Fruit fly (Drosophila melanogaster) whole organism, prepupa: ENCODE measurements around the gene CG15021.

Source experiments
- Blimp-1 ChIP-seq: fragments of 200-800 bp; sonication (Bioruptor generic); optimal IDR thresholded peaks from 3 replicates; lab custom pipeline; 2017; ENCODE audit warnings: missing biosample characterization, missing genetic modification characterization, mild to moderate bottlenecking, moderate library complexity, missing genetic modification reagents
- CG10631 ChIP-seq: fragments of 200-800 bp; sonication (Bioruptor generic); optimal IDR thresholded peaks from 2 replicates; lab custom pipeline; 2016; ENCODE audit warnings: missing biosample characterization, missing genetic modification characterization
- CG10669 ChIP-seq: fragments of 200-800 bp; sonication (Bioruptor generic); optimal IDR thresholded peaks from 3 replicates; lab custom pipeline; 2018; ENCODE audit warnings: missing biosample characterization, mild to moderate bottlenecking, missing genetic modification characterization, moderate library complexity
- CG11294 ChIP-seq: fragments of 200-800 bp; sonication (Bioruptor generic); IDR thresholded peaks from 2 replicates; pipeline ENCODE4 v1.3.6; 2022; ENCODE audit warnings: missing biosample characterization, missing genetic modification characterization
- CG11762 ChIP-seq: fragments of 200-800 bp; sonication (Bioruptor generic); optimal IDR thresholded peaks from 3 replicates; lab custom pipeline; 2016; ENCODE audit warnings: missing biosample characterization, missing genetic modification characterization; ENCODE audit not compliant: insufficient read depth
- CG11902 ChIP-seq: fragments of 200-800 bp; sonication (Bioruptor generic); optimal IDR thresholded peaks from 3 replicates; lab custom pipeline; 2016; ENCODE audit warnings: missing biosample characterization, missing genetic modification characterization
- CG15336 ChIP-seq: fragments of 200-800 bp; sonication (Bioruptor generic); IDR thresholded peaks from 2 replicates; pipeline ENCODE4 v1.3.6; 2022; ENCODE audit warnings: missing biosample characterization, missing genetic modification characterization
- CG16779 ChIP-seq: fragments of 200-800 bp; sonication (Bioruptor generic); optimal IDR thresholded peaks from 3 replicates; lab custom pipeline; 2017; ENCODE audit warnings: missing biosample characterization, mild to moderate bottlenecking, missing genetic modification characterization
- CG3032 ChIP-seq: fragments of 200-800 bp; optimal IDR thresholded peaks from 2 replicates; lab custom pipeline; 2019; ENCODE audit warnings: missing biosample characterization, mild to moderate bottlenecking, missing genetic modification characterization, moderate library complexity
- CG31627 ChIP-seq: fragments of 200-800 bp; sonication (Bioruptor generic); optimal IDR thresholded peaks from 3 replicates; lab custom pipeline; 2016; ENCODE audit warnings: missing biosample characterization, missing genetic modification characterization
- CG32006 ChIP-seq: fragments of 200-800 bp; sonication (Bioruptor generic); optimal IDR thresholded peaks from 3 replicates; lab custom pipeline; 2017; ENCODE audit warnings: missing biosample characterization, mild to moderate bottlenecking, missing genetic modification characterization
- CG34406 ChIP-seq: fragments of 200-800 bp; sonication (Bioruptor generic); optimal IDR thresholded peaks from 3 replicates; lab custom pipeline; 2016; ENCODE audit warnings: missing biosample characterization, missing genetic modification characterization
- CG4318 ChIP-seq: fragments of 200-800 bp; sonication (Bioruptor generic); optimal IDR thresholded peaks from 3 replicates; lab custom pipeline; 2017; ENCODE audit warnings: missing biosample characterization, mild to moderate bottlenecking, missing genetic modification characterization
- CG6163 ChIP-seq: fragments of 200-800 bp; sonication (Bioruptor generic); IDR thresholded peaks from 3 replicates; pipeline ENCODE4 v1.3.6; 2022; ENCODE audit warnings: missing biosample characterization, missing genetic modification characterization
- CG6276 ChIP-seq: fragments of 200-800 bp; sonication (Bioruptor generic); optimal IDR thresholded peaks from 2 replicates; lab custom pipeline; 2017; ENCODE audit warnings: missing biosample characterization, mild to moderate bottlenecking, missing genetic modification characterization
- CG6792 ChIP-seq: fragments of 200-800 bp; sonication (Bioruptor generic); optimal IDR thresholded peaks from 3 replicates; lab custom pipeline; 2016; ENCODE audit warnings: missing biosample characterization, missing genetic modification characterization
- CG6808 ChIP-seq: fragments of 200-800 bp; sonication (Bioruptor generic); optimal IDR thresholded peaks from 3 replicates; lab custom pipeline; 2017; ENCODE audit warnings: missing biosample characterization, missing genetic modification characterization, mild to moderate bottlenecking, moderate library complexity, missing genetic modification reagents
- CG6854 ChIP-seq: fragments of 200-800 bp; sonication (Bioruptor generic); optimal IDR thresholded peaks from 2 replicates; lab custom pipeline; 2017; ENCODE audit warnings: missing biosample characterization, mild to moderate bottlenecking, missing genetic modification characterization
- CG8119 ChIP-seq: fragments of 200-800 bp; sonication (Bioruptor generic); IDR thresholded peaks from 3 replicates; pipeline ENCODE4 v1.3.6; 2022; ENCODE audit warnings: missing biosample characterization, missing genetic modification characterization
- CG8319 ChIP-seq: fragments of 200-800 bp; sonication (Bioruptor generic); optimal IDR thresholded peaks from 3 replicates; lab custom pipeline; 2016; ENCODE audit warnings: missing biosample characterization, missing genetic modification characterization
- CG8632 ChIP-seq: fragments of 200-800 bp; sonication (Bioruptor generic); optimal IDR thresholded peaks from 3 replicates; lab custom pipeline; 2016; ENCODE audit warnings: missing biosample characterization, missing genetic modification characterization
- CG9139 ChIP-seq: fragments of 200-800 bp; sonication (Bioruptor generic); optimal IDR thresholded peaks from 3 replicates; lab custom pipeline; 2017; ENCODE audit warnings: missing biosample characterization, mild to moderate bottlenecking, missing genetic modification characterization
- Eip75B ChIP-seq: fragments of 200-800 bp; sonication (Bioruptor generic); optimal IDR thresholded peaks from 3 replicates; lab custom pipeline; 2016; ENCODE audit warnings: missing biosample characterization, missing genetic modification characterization
- Eip93F ChIP-seq: fragments of 200-800 bp; sonication (Bioruptor generic); optimal IDR thresholded peaks from 2 replicates; lab custom pipeline; 2016; ENCODE audit warnings: missing biosample characterization, mild to moderate bottlenecking, missing genetic modification characterization
- Ets21C ChIP-seq: fragments of 200-800 bp; sonication (Bioruptor generic); optimal IDR thresholded peaks from 3 replicates; lab custom pipeline; 2016; ENCODE audit warnings: missing biosample characterization, missing genetic modification characterization
- Ets96B ChIP-seq: fragments of 200-800 bp; optimal IDR thresholded peaks from 2 replicates; lab custom pipeline; 2019; ENCODE audit warnings: missing biosample characterization, mild to moderate bottlenecking, missing genetic modification characterization, moderate library complexity
- Gug ChIP-seq: fragments of 200-800 bp; sonication (Bioruptor generic); IDR thresholded peaks from 2 replicates; pipeline ENCODE4 v1.3.6; 2022; ENCODE audit warnings: missing biosample characterization, missing genetic modification characterization
- Hr38 ChIP-seq: sonication (Bioruptor generic); optimal IDR thresholded peaks from 2 replicates; lab custom pipeline; 2016; ENCODE audit warnings: missing biosample characterization, missing genetic modification characterization
- Hr39 ChIP-seq: fragments of 200-800 bp; sonication (Bioruptor generic); optimal IDR thresholded peaks from 2 replicates; lab custom pipeline; 2016; ENCODE audit warnings: missing biosample characterization, missing genetic modification characterization
- Hr4 ChIP-seq: fragments of 200-800 bp; sonication (Bioruptor generic); optimal IDR thresholded peaks from 3 replicates; lab custom pipeline; 2016; ENCODE audit warnings: missing biosample characterization, missing genetic modification characterization
- Lpt ChIP-seq: fragments of 200-800 bp; sonication (Bioruptor generic); optimal IDR thresholded peaks from 3 replicates; lab custom pipeline; 2016; ENCODE audit warnings: missing biosample characterization, missing genetic modification characterization
- OdsH ChIP-seq: fragments of 200-800 bp; sonication (Bioruptor generic); optimal IDR thresholded peaks from 3 replicates; lab custom pipeline; 2016; ENCODE audit warnings: missing biosample characterization, missing genetic modification characterization
- Smox ChIP-seq: fragments of 200-800 bp; sonication (Bioruptor generic); optimal IDR thresholded peaks from 3 replicates; lab custom pipeline; 2016; ENCODE audit warnings: missing biosample characterization, missing genetic modification characterization
- Sox14 ChIP-seq: fragments of 200-800 bp; sonication (Bioruptor generic); optimal IDR thresholded peaks from 3 replicates; lab custom pipeline; 2016; ENCODE audit warnings: missing biosample characterization, missing genetic modification characterization
- Sox15 ChIP-seq: fragments of 200-800 bp; sonication (Bioruptor generic); optimal IDR thresholded peaks from 3 replicates; lab custom pipeline; 2016; ENCODE audit warnings: missing biosample characterization, missing genetic modification characterization
- achi ChIP-seq: fragments of 200-800 bp; sonication (Bioruptor generic); optimal IDR thresholded peaks from 3 replicates; lab custom pipeline; 2016; ENCODE audit warnings: missing biosample characterization, missing genetic modification characterization
- acj6 ChIP-seq: fragments of 200-800 bp; sonication (Bioruptor generic); optimal IDR thresholded peaks from 3 replicates; lab custom pipeline; 2016; ENCODE audit warnings: missing biosample characterization, missing genetic modification characterization
- dac ChIP-seq: fragments of 200-800 bp; sonication (Bioruptor generic); optimal IDR thresholded peaks from 2 replicates; lab custom pipeline; 2017; ENCODE audit warnings: missing biosample characterization, mild to moderate bottlenecking, missing genetic modification characterization
- dsx ChIP-seq: fragments of 200-800 bp; optimal IDR thresholded peaks from 3 replicates; lab custom pipeline; 2019; ENCODE audit warnings: missing biosample characterization, mild to moderate bottlenecking, missing genetic modification characterization, moderate library complexity; ENCODE audit not compliant: poor library complexity, severe bottlenecking
- eg ChIP-seq: fragments of 200-800 bp; sonication (Bioruptor generic); IDR thresholded peaks from 3 replicates; pipeline ENCODE4 v1.3.6; 2022; ENCODE audit warnings: missing biosample characterization, missing genetic modification characterization
- fd59A ChIP-seq: fragments of 200-800 bp; sonication (Bioruptor generic); optimal IDR thresholded peaks from 2 replicates; lab custom pipeline; 2017; ENCODE audit warnings: missing biosample characterization, mild to moderate bottlenecking, missing genetic modification characterization, missing genetic modification reagents
- fd85E ChIP-seq: fragments of 200-800 bp; sonication (Bioruptor generic); optimal IDR thresholded peaks from 3 replicates; lab custom pipeline; 2016; ENCODE audit warnings: missing biosample characterization, missing genetic modification characterization
- lz ChIP-seq: fragments of 200-800 bp; sonication (Bioruptor generic); optimal IDR thresholded peaks from 3 replicates; lab custom pipeline; 2016; ENCODE audit warnings: missing biosample characterization, missing genetic modification characterization
- net ChIP-seq: fragments of 200-800 bp; sonication (Bioruptor generic); optimal IDR thresholded peaks from 3 replicates; lab custom pipeline; 2016; ENCODE audit warnings: missing biosample characterization, missing genetic modification characterization
- pdm3 ChIP-seq: fragments of 200-800 bp; sonication (Bioruptor generic); optimal IDR thresholded peaks from 3 replicates; lab custom pipeline; 2016; ENCODE audit warnings: missing biosample characterization, missing genetic modification characterization
- salr ChIP-seq, 2 experiments: fragments of 200-800 bp; sonication (Bioruptor generic); optimal IDR thresholded peaks; 3 replicates each; lab custom pipeline; 2016 to 2018; ENCODE audit warnings: missing biosample characterization in 2 of 2, missing genetic modification characterization in 2 of 2, mild to moderate bottlenecking in 1 of 2
- spab ChIP-seq: fragments of 200-800 bp; sonication (Bioruptor generic); optimal IDR thresholded peaks from 2 replicates; lab custom pipeline; 2017; ENCODE audit warnings: missing biosample characterization, mild to moderate bottlenecking, missing genetic modification characterization, missing genetic modification reagents
- svp ChIP-seq: fragments of 200-800 bp; sonication (Bioruptor generic); peaks from one replicate; lab custom pipeline; 2016; ENCODE audit warnings: missing biosample characterization, missing genetic modification characterization
- vri ChIP-seq: fragments of 200-800 bp; sonication (Bioruptor generic); optimal IDR thresholded peaks from 3 replicates; lab custom pipeline; 2016; ENCODE audit warnings: missing biosample characterization, mild to moderate bottlenecking, missing genetic modification characterization

Gene CG15021

dm6 chr3L:4392851-4393250 is 43.7 kb upstream of the CG15021 start (continued):
- TF ChIP-seq salr (GFP tag; optimal IDR thresholded peaks at IDR 0.05; lab: Kevin White, UChicago): no peak
- TF ChIP-seq dsx: no peak
- peak; percentile 23 for TF ChIP-seq achi
- TF ChIP-seq CG34406: no peak
- no peak for TF ChIP-seq fd59A (GFP tag; lab: Kevin White, UChicago)
- TF ChIP-seq CG11902 (GFP tag; lab: Kevin White, UChicago): no peak
- TF ChIP-seq Hr39 (GFP tag; lab: Kevin White, UChicago): no peak
- TF ChIP-seq CG8319: no peak
- TF ChIP-seq CG11762: peak; percentile 1
- no peak for TF ChIP-seq Sox15
- no peak for TF ChIP-seq CG6792 (GFP tag; lab: Kevin White, UChicago)
- no peak for TF ChIP-seq Ets96B
- TF ChIP-seq CG31627 (GFP tag; lab: Kevin White, UChicago): no peak
- TF ChIP-seq CG6163 (GFP tag; lab: Robert Waterston, UW): peak; percentile 73
- TF ChIP-seq CG9139 (GFP tag; lab: Kevin White, UChicago): no peak
- peak; percentile 18 for TF ChIP-seq net (GFP tag; lab: Kevin White, UChicago)
- TF ChIP-seq CG32006 (GFP tag; lab: Kevin White, UChicago): peak; percentile 60
- TF ChIP-seq Eip93F (GFP tag; lab: Kevin White, UChicago): no peak
- no peak for TF ChIP-seq Ets21C (GFP tag; lab: Kevin White, UChicago)
- no peak for TF ChIP-seq Eip75B (GFP tag; lab: Kevin White, UChicago)

dm6 chr3L:4393642-4394041 is 42.9 kb upstream of the CG15021 start:
- TF ChIP-seq CG8119 (GFP tag; lab: Robert Waterston, UW) (no peak), OdsH (peak; percentile 19), Ets21C (GFP tag; lab: Kevin White, UChicago) (no peak), Hr4 (GFP tag; lab: Kevin White, UChicago) (peak; percentile 16), CG3032 (tag; lab: Kevin White, UChicago) (no peak), Gug (GFP tag; lab: Robert Waterston, UW) (no peak; the same call in 1 of the 2 replicates), Eip93F (GFP tag; lab: Kevin White, UChicago) (no peak), CG11762 (no peak), fd59A (GFP tag; lab: Kevin White, UChicago) (no peak), Eip75B (GFP tag; lab: Kevin White, UChicago) (no peak), dac (GFP tag; lab: Kevin White, UChicago) (no peak), Sox15 (no peak), CG6276 (peak; percentile 20), net (GFP tag; lab: Kevin White, UChicago) (no peak), CG6854 (GFP tag; lab: Kevin White, UChicago) (no peak), Sox14 (GFP tag; lab: Kevin White, UChicago) (peak; percentile 8), CG10669 (GFP tag; lab: Kevin White, UChicago) (no peak), achi (peak; percentile 10), CG6808 (GFP tag; lab: Kevin White, UChicago) (no peak), CG15336 (no peak), eg (peak; percentile 39; the same call in 2 of the 3 replicates), salr (GFP tag; optimal IDR thresholded peaks at IDR 0.05; lab: Kevin White, UChicago) (peak in 1 of 2 experiments; percentile 21), CG32006 (GFP tag; lab: Kevin White, UChicago) (peak; percentile 29), lz (no peak), Smox (GFP tag; lab: Kevin White, UChicago) (no peak), Hr38 (GFP tag; lab: Kevin White, UChicago) (no peak), CG31627 (GFP tag; lab: Kevin White, UChicago) (no peak), CG34406 (no peak), CG9139 (GFP tag; lab: Kevin White, UChicago) (no peak), CG11294 (GFP tag; lab: Robert Waterston, UW) (no peak), Hr39 (GFP tag; lab: Kevin White, UChicago) (no peak), acj6 (no peak), vri (GFP tag; lab: Kevin White, UChicago) (no peak), CG8632 (GFP tag; lab: Kevin White, UChicago) (no peak), Lpt (GFP tag; lab: Kevin White, UChicago) (no peak), spab (GFP tag; lab: Kevin White, UChicago) (no peak), CG10631 (GFP tag; lab: Kevin White, UChicago) (no peak), svp (GFP tag; lab: Kevin White, UChicago) (no peak), CG16779 (no peak), fd85E (no peak), CG11902 (GFP tag; lab: Kevin White, UChicago) (no peak), Blimp-1 (no peak), CG8319 (no peak), CG4318 (no peak), pdm3 (GFP tag; lab: Kevin White, UChicago) (no peak)
